Worm (Caenorhabditis elegans) whole organism, mixed stage, embryonic: ENCODE data around the gene T22D1.3.

ENCODE experiments used
- blmp-1 ChIP-seq: fragments of 150-350 bp; optimal IDR thresholded peaks from 2 replicates; lab custom pipeline; 2014; ENCODE audit warnings: missing biosample characterization, missing genetic modification characterization
- ces-1 ChIP-seq: fragments of 150-350 bp; optimal IDR thresholded peaks from 2 replicates; lab custom pipeline; 2014; ENCODE audit warnings: missing biosample characterization, missing genetic modification reagents, missing genetic modification characterization
- cnd-1 ChIP-seq: fragments of 200-800 bp; sonication (Bioruptor generic); optimal IDR thresholded peaks from 2 replicates; lab custom pipeline; 2018; ENCODE audit warnings: mild to moderate bottlenecking, missing genetic modification characterization, missing compliant biosample characterization
- elt-3 ChIP-seq: fragments of 150-350 bp; optimal IDR thresholded peaks from 2 replicates; lab custom pipeline; 2014; ENCODE audit warnings: missing biosample characterization, missing genetic modification characterization
- hlh-1 ChIP-seq: fragments of 150-350 bp; optimal IDR thresholded peaks from 2 replicates; lab custom pipeline; 2014; ENCODE audit warnings: missing biosample characterization, missing genetic modification reagents, missing genetic modification characterization
- lin-32 ChIP-seq: fragments of 200-800 bp; sonication (Bioruptor generic); optimal IDR thresholded peaks from 2 replicates; lab custom pipeline; 2018; ENCODE audit warnings: mild to moderate bottlenecking, missing genetic modification characterization, missing compliant biosample characterization
- mab-5 ChIP-seq: fragments of 150-350 bp; optimal IDR thresholded peaks from 2 replicates; lab custom pipeline; 2014; ENCODE audit warnings: missing biosample characterization, missing genetic modification characterization
- mep-1 ChIP-seq: fragments of 150-350 bp; optimal IDR thresholded peaks from 2 replicates; lab custom pipeline; 2017; ENCODE audit warnings: missing biosample characterization, missing genetic modification reagents, missing genetic modification characterization, inconsistent platforms
- nhr-237 ChIP-seq: fragments of 150-350 bp; optimal IDR thresholded peaks from 2 replicates; lab custom pipeline; 2014; ENCODE audit warnings: missing biosample characterization, missing genetic modification characterization
- nhr-28 ChIP-seq: fragments of 150-350 bp; optimal IDR thresholded peaks from 2 replicates; lab custom pipeline; 2014; ENCODE audit warnings: missing biosample characterization, missing genetic modification characterization
- sem-2 ChIP-seq: fragments of 200-800 bp; sonication (Bioruptor generic); optimal IDR thresholded peaks from 2 replicates; lab custom pipeline; 2018; ENCODE audit warnings: mild to moderate bottlenecking, missing genetic modification characterization, missing compliant biosample characterization
- snpc-4 ChIP-seq: fragments of 150-350 bp; optimal IDR thresholded peaks from 2 replicates; lab custom pipeline; 2014; ENCODE audit warnings: missing biosample characterization, missing genetic modification characterization
- unc-62 ChIP-seq: fragments of 150-350 bp; optimal IDR thresholded peaks from 2 replicates; lab custom pipeline; 2014; ENCODE audit warnings: missing biosample characterization, missing genetic modification reagents, missing genetic modification characterization

The T22D1.3 gene

DNA sequence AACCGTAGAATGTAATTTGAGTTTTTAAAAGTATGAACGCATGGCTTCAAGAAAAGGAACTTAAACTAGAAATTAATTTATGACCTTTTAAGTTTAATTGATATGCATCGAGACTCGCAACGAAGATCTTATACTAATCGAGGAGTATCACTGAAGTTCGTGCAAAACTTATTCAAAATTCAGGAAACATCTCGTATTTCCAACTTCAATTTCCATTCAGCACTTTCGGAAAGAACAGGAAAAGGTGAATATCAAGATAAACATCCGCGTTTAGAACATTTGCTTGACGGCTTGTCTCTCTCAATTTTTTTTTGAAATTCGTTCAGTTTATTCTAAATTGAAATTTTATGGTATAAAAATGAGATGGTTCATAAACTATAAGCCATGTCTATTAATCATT, 51.9 kb downstream of the T22D1.3 start, which contains the start of gene ZK381.2:
ZK381.2 (plus strand) TSS at position 301 of the 400 bp plus-strand sequence.
- no peak for TF ChIP-seq elt-3
- no peak for TF ChIP-seq nhr-237 (tag; lab: Kevin White, UChicago)
- TF ChIP-seq lin-32 (GFP tag; lab: Kevin White, UChicago) = no peak
- no peak for TF ChIP-seq blmp-1
- TF ChIP-seq mep-1 (tag; lab: Kevin White, UChicago) = no peak
- TF ChIP-seq unc-62 = no peak
- no peak for TF ChIP-seq nhr-28 (tag; lab: Kevin White, UChicago)
- TF ChIP-seq sem-2 (GFP tag; lab: Kevin White, UChicago) = no peak
- TF ChIP-seq ces-1 (GFP tag; lab: Kevin White, UChicago) = no peak
- TF ChIP-seq cnd-1 (tag; lab: Kevin White, UChicago) = no peak
- TF ChIP-seq mab-5 (tag; lab: Kevin White, UChicago) = no peak
- no peak for TF ChIP-seq hlh-1
- no peak for TF ChIP-seq snpc-4
- TF ChIP-seq, all 35 proteins: peak for 0
